Worm (Caenorhabditis elegans): Measurements from ENCODE around the gene srx-87.

The srx-87 gene

DNA sequence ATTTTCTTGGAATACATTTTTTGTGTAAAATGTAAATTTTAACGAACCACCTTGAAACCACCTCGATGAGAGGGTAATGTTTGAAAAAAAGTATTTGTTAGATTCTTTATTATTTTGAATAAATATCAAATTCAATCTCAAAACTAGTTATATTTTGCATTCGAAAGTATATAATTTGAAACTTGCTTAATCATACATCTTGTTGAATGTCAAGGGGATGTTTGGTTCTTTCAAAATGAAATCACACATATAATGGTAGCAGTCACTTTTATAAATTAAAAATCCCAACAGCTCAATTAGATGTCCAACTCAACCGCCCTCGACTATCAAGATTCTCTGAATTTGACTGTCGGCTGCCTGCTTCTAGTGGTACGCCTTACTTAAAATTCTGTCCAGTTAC lies at the start of gene srx-87:
Gene srx-87 (plus strand): TSS at position 301 of the 400 bp plus-strand sequence.
- TF ChIP-seq unc-62 (GFP tag; optimal IDR thresholded peaks at IDR 0.05) = no peak

DNA sequence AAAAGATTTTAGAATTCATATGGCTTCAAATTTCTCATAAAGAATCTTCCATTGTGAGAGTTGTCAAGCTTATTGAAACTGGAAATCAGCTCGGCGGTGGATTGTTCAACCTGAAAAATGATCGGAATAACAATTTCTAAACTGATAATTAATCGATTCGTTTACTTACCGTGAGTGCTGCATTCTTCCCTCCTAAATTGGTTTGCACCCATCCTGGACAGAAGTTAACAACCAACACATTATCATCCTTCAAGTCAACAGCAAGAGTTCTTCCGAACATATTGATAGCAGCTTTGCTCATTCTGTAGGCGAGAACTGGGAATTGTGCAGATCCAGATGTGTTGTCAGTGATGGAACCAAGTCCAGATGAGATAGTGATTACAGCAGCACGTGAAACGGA lies 49.5 kb upstream of the srx-87 start:
- TF ChIP-seq unc-62 (GFP tag; optimal IDR thresholded peaks at IDR 0.05) = no peak

DNA sequence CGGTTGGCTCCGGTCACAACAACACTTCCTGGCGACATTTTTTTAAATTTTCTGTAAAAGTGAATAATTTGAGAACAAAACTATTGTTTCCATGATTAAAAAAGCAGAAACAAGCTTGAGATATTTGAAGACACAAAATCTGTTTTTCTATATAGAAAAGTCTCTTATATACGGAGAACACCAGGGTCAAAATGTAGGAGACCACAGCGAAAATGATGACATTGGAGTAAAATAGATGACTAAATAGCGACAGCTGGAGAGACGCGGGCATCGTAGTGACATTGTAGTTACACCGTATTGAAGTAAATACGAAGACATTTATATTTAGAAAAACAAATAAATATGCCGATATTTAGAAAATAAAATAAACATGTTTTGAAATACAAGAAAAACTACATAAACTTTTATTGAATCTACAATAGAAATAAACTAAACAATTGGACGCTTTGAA lies 48.5 kb upstream of the srx-87 start, which contains the start of gene sdz-8:
Gene sdz-8 (minus strand): TSS at position 51 of the 451 bp plus-strand sequence.
- TF ChIP-seq unc-62 (GFP tag; optimal IDR thresholded peaks at IDR 0.05) = no peak

DNA sequence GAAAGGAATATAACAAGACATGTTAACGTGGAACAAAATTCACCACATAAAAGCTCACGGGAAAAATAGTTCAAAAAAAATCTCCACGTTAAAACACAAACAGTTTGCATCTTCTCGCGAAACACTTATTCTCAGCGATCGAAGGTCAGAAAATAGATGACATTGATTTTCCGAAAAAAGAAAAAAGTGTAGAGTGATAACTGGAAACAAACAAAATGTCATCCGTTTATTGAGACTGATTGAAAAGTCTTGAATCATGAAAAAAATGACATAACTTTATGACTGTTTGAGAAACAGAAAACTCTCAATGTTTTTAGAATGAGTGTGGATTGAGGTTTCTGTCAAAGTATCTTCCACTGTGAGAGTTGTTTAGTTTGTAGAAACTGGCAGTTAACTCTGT lies 46.9 kb upstream of the srx-87 start, which contains the start of gene C55A6.4:
Gene C55A6.4 (minus strand): TSS at position 101 of the 400 bp plus-strand sequence.
- TF ChIP-seq unc-62 (GFP tag; optimal IDR thresholded peaks at IDR 0.05) = no peak

DNA sequence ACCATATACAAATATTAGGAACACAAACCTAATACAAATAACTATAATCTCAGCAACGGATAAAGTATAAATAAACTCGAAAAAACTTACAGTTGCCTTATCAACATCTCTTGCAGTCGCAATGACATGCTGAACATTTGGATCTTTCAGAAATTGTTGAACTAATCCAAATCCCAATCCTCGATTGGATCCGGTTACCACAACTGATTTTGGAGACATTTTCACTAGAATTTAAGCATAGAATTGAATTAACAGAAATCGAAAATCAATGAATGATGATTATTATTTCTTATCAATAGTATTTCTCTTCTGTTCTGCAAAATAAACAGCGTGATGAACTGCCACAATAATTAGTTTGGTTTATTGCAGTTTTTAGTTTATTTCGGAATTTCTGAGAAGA lies 44.5 kb upstream of the srx-87 start, which contains the start of the genes C55A6.11 and C55A6.7:
Gene C55A6.11 (plus strand): TSS at position 301 of the 400 bp plus-strand sequence.
Gene C55A6.7 (minus strand): TSS at position 316 of the 400 bp plus-strand sequence.
- TF ChIP-seq unc-62 (GFP tag; optimal IDR thresholded peaks at IDR 0.05) = no peak

DNA sequence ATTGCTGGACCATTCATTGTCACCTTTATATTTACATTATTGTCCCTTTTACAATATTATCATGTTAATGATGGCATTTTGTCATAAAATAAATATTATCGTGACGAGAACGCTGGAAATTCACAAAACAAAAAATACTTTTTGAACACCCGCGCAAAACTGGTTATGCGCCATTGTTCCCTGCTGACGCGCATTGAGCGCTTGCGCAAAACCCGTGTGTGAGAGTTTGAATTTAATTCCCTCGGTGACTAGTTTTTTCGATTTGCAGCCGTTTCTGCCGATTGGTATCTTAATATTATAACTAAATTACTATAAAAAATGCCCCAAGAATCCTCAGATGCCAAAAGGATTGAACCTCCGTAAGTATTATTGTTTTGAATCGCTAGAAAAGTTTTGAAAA lies 43.2 kb upstream of the srx-87 start, which contains the start of gene pafo-1:
Gene pafo-1 (plus strand): TSS at position 256 of the 400 bp plus-strand sequence.
- no peak for TF ChIP-seq unc-62 (GFP tag; optimal IDR thresholded peaks at IDR 0.05)

DNA sequence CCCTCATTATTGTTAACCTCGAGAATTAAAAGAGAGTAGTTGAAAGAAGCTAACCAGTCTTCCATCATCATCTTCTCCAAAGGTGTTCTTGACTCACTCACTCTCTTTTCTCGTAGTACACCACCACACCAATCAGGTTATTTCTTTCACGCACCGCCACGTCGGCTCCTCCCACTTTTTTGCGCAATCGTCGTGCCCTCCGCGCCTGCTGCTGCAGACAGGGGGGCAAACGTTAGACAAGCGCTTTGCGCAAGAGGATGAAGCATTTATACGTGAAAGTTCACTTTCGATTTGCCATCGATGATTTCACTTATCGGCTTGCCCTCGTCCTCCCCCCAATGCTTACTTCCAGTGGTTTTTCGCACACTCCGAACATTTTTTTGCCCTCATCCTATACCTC lies 39.3 kb upstream of the srx-87 start:
- TF ChIP-seq unc-62 (GFP tag; optimal IDR thresholded peaks at IDR 0.05) = no peak

DNA sequence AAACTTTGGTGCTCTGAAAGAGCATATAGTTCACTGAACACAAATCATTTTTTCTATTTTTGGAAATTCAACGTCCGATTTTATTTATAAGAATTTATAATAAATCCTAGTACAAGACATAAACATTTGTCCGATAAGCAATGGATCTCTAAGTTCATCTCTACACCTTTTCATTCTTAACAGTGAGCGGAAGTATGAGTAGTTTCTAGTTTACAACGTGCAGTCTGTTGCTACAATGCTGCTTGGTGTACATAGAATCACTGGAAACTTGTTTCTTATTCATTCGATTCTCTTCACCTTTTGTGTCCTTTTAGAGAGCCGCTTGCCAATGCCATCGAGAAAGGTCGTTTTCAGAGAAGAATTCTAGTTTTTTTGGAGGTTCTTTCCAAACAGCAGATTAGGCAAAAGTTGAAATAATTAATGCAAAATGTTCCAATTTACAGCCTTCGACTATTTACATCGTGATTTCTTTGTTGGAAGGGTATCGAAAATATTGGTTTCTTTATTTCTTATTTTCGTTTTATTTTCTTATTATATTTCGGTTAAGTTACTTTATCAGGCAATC lies 37.7 kb upstream of the srx-87 start:
- no peak for TF ChIP-seq unc-62 (GFP tag; optimal IDR thresholded peaks at IDR 0.05)

DNA sequence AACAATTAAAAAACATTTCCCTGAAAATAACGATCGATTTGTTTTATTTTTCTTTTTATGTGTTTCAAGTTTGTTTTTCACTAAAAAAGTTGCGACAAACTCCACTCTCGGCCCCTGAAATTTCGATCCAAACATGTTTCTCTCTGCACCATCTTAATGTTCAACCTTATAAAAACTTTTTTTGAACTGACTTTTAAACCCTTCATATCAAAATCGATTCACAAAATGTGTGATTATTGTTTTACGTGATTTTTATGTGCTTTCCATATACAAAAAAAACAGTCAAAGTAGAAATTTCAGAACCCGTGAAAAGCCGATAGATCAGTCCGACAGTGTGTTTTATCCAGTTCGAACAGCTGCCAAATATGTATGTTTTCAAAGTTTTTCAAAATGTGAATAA lies 37.1 kb upstream of the srx-87 start, which contains the start of gene ccch-1:
Gene ccch-1 (plus strand): TSS at position 301 of the 400 bp plus-strand sequence.
- TF ChIP-seq unc-62 (GFP tag; optimal IDR thresholded peaks at IDR 0.05) = no peak

DNA sequence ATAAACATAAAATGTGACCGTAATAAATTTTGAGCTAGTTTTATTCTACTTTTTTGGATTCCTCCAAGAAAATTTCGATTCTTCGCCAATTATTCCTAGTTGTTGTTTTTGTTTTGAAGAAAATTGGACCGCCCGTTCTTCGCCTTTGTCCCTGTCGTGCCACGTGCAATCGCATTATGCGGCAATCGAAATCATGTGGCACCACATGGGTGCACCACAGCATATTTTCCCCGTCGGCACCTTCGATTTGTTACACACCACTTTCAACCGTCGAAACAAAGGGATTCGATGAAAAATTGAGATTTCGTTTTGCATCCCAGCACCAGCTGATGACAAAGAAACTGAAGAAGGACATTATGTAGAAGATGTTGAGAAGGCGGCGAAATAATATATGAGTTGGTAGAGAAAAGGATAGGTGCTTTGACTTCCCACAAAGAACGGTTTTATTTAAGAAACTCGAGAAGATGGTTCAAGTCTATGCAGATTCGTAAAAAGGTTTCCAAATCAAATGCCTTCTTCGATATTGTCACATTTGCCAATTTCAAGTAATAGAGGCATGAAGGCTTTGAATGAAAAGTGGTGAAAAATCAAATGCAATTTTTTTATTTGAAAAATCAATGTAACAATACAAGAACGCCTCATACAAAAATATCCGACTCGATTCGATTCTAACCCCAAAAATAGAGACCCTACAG lies 35.9 kb upstream of the srx-87 start:
- no peak for TF ChIP-seq unc-62 (GFP tag; optimal IDR thresholded peaks at IDR 0.05)

DNA sequence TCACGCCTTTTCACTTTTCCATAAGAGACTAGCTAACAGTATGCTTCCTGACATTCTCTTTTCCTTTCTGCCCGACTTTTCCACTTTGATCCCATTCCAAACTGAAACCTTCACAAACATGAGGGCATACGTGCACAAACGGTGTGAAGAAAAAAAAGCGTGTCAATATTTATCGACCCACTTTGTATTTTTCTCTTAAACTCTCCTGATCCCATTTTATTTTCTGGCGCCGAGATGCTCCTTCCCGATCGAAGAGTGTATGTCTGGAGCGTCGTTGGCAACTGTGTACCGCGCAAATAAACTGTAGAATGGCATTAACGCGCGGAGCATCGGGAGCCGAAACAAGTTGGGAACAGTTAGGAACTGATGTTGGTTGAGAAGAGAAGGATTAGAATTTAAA lies 35.1 kb upstream of the srx-87 start:
- TF ChIP-seq unc-62 (GFP tag; optimal IDR thresholded peaks at IDR 0.05) = no peak

DNA sequence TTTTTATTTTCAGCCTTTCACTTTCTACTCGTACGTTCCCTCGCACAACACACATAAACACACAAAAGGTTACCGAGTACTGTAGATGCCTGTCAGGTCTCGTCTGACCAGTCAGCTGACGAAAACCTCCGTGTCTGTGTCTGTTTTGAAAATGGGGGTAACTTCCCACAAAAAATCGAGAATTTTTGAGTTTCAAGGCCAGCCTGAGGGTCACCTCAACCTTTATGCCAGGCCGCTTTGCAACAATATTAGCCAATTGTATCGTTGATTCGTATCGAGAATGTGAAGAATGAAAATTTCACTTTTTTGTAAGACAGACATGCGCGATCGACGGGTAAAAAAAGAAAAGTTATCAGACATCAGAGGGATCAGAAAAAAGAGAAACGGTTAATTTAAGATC lies 33.6 kb upstream of the srx-87 start:
- TF ChIP-seq unc-62 (GFP tag; optimal IDR thresholded peaks at IDR 0.05) = no peak

DNA sequence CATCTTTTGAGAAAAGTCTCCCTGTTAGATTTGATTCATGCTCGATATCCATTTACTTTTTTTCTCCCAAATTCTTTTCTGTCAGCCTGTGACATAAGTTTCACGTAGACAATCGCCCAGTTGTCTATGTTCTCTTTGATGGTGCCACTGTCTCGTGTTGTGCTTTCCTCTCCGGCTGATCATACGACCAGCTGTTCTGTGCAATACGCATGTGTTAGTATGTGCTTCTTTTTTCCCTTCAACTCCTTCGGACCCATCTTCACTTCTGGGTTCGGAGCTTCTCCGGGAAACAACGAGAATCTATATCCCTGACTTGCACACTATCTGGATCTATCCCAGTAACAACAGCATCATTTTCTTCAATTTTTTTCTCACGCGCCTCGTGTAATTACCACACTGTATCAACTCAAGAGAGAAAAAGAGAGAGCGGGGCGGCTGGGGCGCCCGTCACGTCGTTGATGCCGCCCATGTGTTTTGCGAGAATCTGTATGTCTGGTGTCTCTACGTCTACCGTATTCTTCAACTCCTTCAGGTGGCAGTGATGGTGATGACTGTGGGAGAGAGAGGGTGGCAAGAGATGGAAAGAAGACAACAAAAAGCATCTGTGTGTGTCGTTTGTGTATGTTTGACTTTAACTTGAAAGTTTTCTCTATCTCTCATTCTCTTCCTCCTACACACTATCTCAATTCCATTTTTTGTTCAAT lies 32.7 kb upstream of the srx-87 start:
- no peak for TF ChIP-seq unc-62 (GFP tag; optimal IDR thresholded peaks at IDR 0.05)

DNA sequence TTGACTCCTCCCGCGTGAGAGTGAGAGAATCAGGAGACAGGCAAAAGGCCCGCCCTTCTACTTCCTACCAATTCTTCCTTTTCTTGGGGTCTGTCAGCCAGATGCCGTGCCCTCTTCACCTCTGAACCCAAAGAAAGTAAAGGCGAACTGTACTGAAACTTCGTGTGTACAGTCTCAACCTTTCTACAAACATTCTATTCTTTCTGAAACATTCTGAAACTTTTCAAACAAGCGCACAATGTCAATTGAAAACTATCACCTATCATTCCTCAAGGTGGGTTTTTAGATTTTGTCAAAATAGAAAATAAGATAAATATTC lies 32.2 kb upstream of the srx-87 start:
- TF ChIP-seq unc-62 (GFP tag; optimal IDR thresholded peaks at IDR 0.05) = no peak

DNA sequence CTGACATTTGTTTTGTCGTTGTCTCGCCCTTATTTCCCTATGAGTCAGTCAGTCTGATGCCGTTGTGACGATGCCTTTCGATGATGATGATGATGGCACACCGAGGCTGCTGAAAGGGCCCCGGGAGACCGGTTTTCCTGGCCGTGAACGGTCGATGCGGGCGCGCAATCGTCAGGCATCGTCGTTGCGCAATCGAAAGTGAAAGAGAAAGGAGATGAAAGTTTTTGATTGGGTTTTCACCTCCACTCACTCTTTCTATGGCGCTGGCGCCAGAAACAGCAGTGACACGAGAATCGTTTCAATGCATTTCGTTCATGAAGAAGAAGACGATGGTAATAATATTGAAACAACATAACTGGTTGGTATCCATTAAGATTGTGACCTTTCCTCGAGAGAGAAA lies 31.7 kb upstream of the srx-87 start:
- TF ChIP-seq unc-62 (GFP tag; optimal IDR thresholded peaks at IDR 0.05) = no peak

DNA sequence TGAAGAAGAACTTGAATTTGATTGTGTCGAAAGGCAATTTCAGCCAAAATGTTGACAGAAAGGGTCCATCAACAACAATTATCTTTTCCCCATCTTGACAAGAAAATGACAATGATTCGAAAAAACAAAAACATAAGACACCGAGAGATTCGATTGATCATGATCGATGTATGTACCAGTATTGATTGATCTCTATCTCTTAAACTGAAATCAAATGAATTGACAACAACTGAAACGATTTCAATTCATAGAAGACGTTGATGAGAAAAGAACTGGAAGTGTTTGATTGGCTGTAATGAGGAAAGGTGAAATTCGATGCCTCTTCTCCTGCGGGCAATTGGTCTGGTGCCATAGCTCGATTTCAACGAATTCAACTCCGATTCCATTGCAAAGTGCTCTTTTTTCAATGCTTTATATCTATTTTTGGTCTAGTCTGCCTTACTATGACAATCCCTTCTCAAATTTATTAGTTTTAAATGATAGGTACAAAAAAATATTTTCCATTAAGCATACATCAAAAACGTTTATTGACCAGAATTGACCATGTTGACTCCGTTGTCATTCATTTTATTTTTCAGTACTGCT lies 31.2 kb upstream of the srx-87 start:
- TF ChIP-seq unc-62 (GFP tag; optimal IDR thresholded peaks at IDR 0.05) = no peak
